Worm (Caenorhabditis elegans) whole organism, L4 larva: ENCODE data around the gene T04C12.7.
A peak's percentile ranks its signal among the peaks of the same experiment; 100 is the strongest.

ENCODE experiments used
- F10B5.3 ChIP-seq: sonication (generic microtip); optimal IDR thresholded peaks from 2 replicates; lab custom pipeline; 2016; ENCODE audit warnings: mild to moderate bottlenecking, missing genetic modification characterization, missing compliant biosample characterization
- F44E2.7 ChIP-seq: fragments of 200-800 bp; sonication (Bioruptor generic); IDR thresholded peaks from 2 replicates; pipeline ENCODE4 v2.1.2; 2022; ENCODE audit warnings: missing genetic modification characterization, missing compliant biosample characterization
- F49E8.2 ChIP-seq: sonication (generic microtip); optimal IDR thresholded peaks from 2 replicates; lab custom pipeline; 2016; ENCODE audit warnings: missing compliant biosample characterization, mild to moderate bottlenecking, missing genetic modification characterization, borderline replicate concordance
- T20F7.1 ChIP-seq: fragments of 200-800 bp; sonication (Bioruptor generic); optimal IDR thresholded peaks from 2 replicates; lab custom pipeline; 2018; ENCODE audit warnings: mild to moderate bottlenecking, missing genetic modification characterization, missing compliant biosample characterization
- ZK337.2 ChIP-seq: fragments of 200-800 bp; sonication (Bioruptor generic); IDR thresholded peaks from 2 replicates; pipeline ENCODE4 v1.3.6; 2022; ENCODE audit warnings: missing genetic modification reagents, missing genetic modification characterization, missing compliant biosample characterization
- aha-1 ChIP-seq: fragments of 150-350 bp; peaks from one replicate; lab custom pipeline; 2014; ENCODE audit warnings: missing biosample characterization, missing genetic modification characterization
- arid-1 ChIP-seq: fragments of 200-800 bp; sonication (Bioruptor generic); conservative IDR thresholded peaks from 2 replicates; pipeline ENCODE4 v1.3.6; 2022; ENCODE audit warnings: missing genetic modification reagents, missing genetic modification characterization, missing compliant biosample characterization
- daf-16 ChIP-seq, 3 experiments: sonication (generic microtip); optimal IDR thresholded peaks; 2 replicates each; lab custom pipeline; 2016 to 2017; ENCODE audit warnings: missing genetic modification characterization in 3 of 3, missing genetic modification reagents in 3 of 3, mild to moderate bottlenecking in 2 of 3, missing compliant biosample characterization in 2 of 3, missing biosample characterization in 1 of 3, moderate library complexity in 1 of 3
- dmd-9 ChIP-seq: fragments of 200-800 bp; sonication (Bioruptor generic); IDR thresholded peaks from 2 replicates; pipeline ENCODE4 v1.3.6; 2022; ENCODE audit warnings: missing genetic modification reagents, missing genetic modification characterization, missing compliant biosample characterization
- dpl-1 ChIP-seq: fragments of 150-350 bp; optimal IDR thresholded peaks from 2 replicates; lab custom pipeline; 2014; ENCODE audit warnings: missing biosample characterization, missing genetic modification reagents, missing genetic modification characterization
- duxl-1 ChIP-seq: sonication (generic microtip); optimal IDR thresholded peaks from 2 replicates; lab custom pipeline; 2016; ENCODE audit warnings: mild to moderate bottlenecking, missing genetic modification characterization, moderate library complexity, missing compliant biosample characterization; ENCODE audit not compliant: poor library complexity
- dve-1 ChIP-seq: sonication (generic microtip); optimal IDR thresholded peaks from 2 replicates; lab custom pipeline; 2017; ENCODE audit warnings: antibody characterized with exemption, mild to moderate bottlenecking, missing genetic modification characterization, missing compliant biosample characterization; ENCODE audit not compliant: insufficient read depth
- hif-1 ChIP-seq, 2 experiments: sonication (generic microtip); optimal IDR thresholded peaks; 2 replicates each; lab custom pipeline; 2016 to 2017; ENCODE audit warnings: missing compliant biosample characterization in 2 of 2, missing genetic modification characterization in 2 of 2, missing genetic modification reagents in 2 of 2, missing genotype in 2 of 2, mild to moderate bottlenecking in 1 of 2
- hlh-11 ChIP-seq: fragments of 200-800 bp; sonication (Bioruptor generic); optimal IDR thresholded peaks from 2 replicates; lab custom pipeline; 2018; ENCODE audit warnings: mild to moderate bottlenecking, missing genetic modification characterization, missing compliant biosample characterization
- hlh-30 ChIP-seq: sonication (generic microtip); optimal IDR thresholded peaks from 2 replicates; lab custom pipeline; 2017; ENCODE audit warnings: antibody characterized with exemption, mild to moderate bottlenecking, missing genetic modification characterization, missing compliant biosample characterization; ENCODE audit not compliant: insufficient read depth
- jun-1 ChIP-seq: fragments of 150-350 bp; optimal IDR thresholded peaks from 2 replicates; lab custom pipeline; 2014; ENCODE audit warnings: missing biosample characterization, missing genetic modification reagents, missing genetic modification characterization
- lin-13 ChIP-seq: fragments of 150-350 bp; optimal IDR thresholded peaks from 2 replicates; lab custom pipeline; 2014; ENCODE audit warnings: missing biosample characterization, missing genetic modification reagents, missing genetic modification characterization
- lin-15B ChIP-seq: fragments of 150-350 bp; sonication (generic microtip); optimal IDR thresholded peaks from 3 replicates; lab custom pipeline; 2014; ENCODE audit warnings: missing biosample characterization, missing genetic modification characterization
- lin-29 ChIP-seq: fragments of 200-800 bp; sonication (Bioruptor generic); IDR thresholded peaks from 2 replicates; pipeline ENCODE4 v1.3.6; 2022; ENCODE audit warnings: missing genetic modification reagents, missing genetic modification characterization, missing compliant biosample characterization
- lin-38 ChIP-seq: fragments of 200-800 bp; sonication (Bioruptor generic); IDR thresholded peaks from 2 replicates; pipeline ENCODE4 v1.3.6; 2022; ENCODE audit warnings: missing genetic modification reagents, missing genetic modification characterization, missing compliant biosample characterization
- lsy-2 ChIP-seq, 2 experiments: fragments of 150-350 bp in 1 of 2; sonication (generic microtip) in 1 of 2; optimal IDR thresholded peaks; 2 replicates each; lab custom pipeline; 2014 to 2017; ENCODE audit warnings: missing biosample characterization in 2 of 2, missing genetic modification characterization in 2 of 2
- madf-9 ChIP-seq: fragments of 200-800 bp; sonication (Bioruptor generic); conservative IDR thresholded peaks from 2 replicates; pipeline ENCODE4 v1.3.6; 2022; ENCODE audit warnings: missing genetic modification reagents, missing genetic modification characterization, missing compliant biosample characterization
- mep-1 ChIP-seq: fragments of 150-350 bp; sonication (generic microtip); optimal IDR thresholded peaks from 3 replicates; lab custom pipeline; 2014; ENCODE audit warnings: missing biosample characterization, missing genetic modification characterization
- mes-2 ChIP-seq: sonication (generic microtip); optimal IDR thresholded peaks from 2 replicates; lab custom pipeline; 2016; ENCODE audit warnings: missing genotype, mild to moderate bottlenecking, missing genetic modification characterization, missing compliant biosample characterization; ENCODE audit not compliant: poor library complexity, severe bottlenecking
- mxl-3 ChIP-seq: fragments of 200-800 bp; sonication (Bioruptor generic); optimal IDR thresholded peaks from 2 replicates; lab custom pipeline; 2018; ENCODE audit warnings: mild to moderate bottlenecking, missing genetic modification characterization, missing compliant biosample characterization
- nhr-102 ChIP-seq: sonication (generic microtip); optimal IDR thresholded peaks from 2 replicates; lab custom pipeline; 2016; ENCODE audit warnings: mild to moderate bottlenecking, missing genetic modification characterization, moderate library complexity, missing compliant biosample characterization
- nhr-25 ChIP-seq: sonication (generic microtip); optimal IDR thresholded peaks from 2 replicates; lab custom pipeline; 2017; ENCODE audit warnings: missing genetic modification characterization, mild to moderate bottlenecking, missing compliant biosample characterization, antibody characterized with exemption, moderate library complexity, borderline replicate concordance; ENCODE audit not compliant: insufficient read depth
- nhr-28 ChIP-seq: fragments of 150-350 bp; optimal IDR thresholded peaks from 2 replicates; lab custom pipeline; 2014; ENCODE audit warnings: missing biosample characterization, missing genetic modification characterization
- nhr-42 ChIP-seq: fragments of 200-800 bp; sonication (Bioruptor generic); IDR thresholded peaks from 2 replicates; pipeline ENCODE4 v1.3.6; 2022; ENCODE audit warnings: missing genetic modification characterization, missing compliant biosample characterization
- nhr-48 ChIP-seq: sonication (generic microtip); optimal IDR thresholded peaks from 2 replicates; lab custom pipeline; 2016; ENCODE audit warnings: mild to moderate bottlenecking, missing genetic modification characterization, missing compliant biosample characterization
- nhr-6 ChIP-seq: fragments of 150-350 bp; optimal IDR thresholded peaks from 2 replicates; lab custom pipeline; 2014; ENCODE audit warnings: missing biosample characterization, missing genetic modification characterization
- rbr-2 ChIP-seq: sonication (generic microtip); optimal IDR thresholded peaks from 2 replicates; lab custom pipeline; 2016; ENCODE audit warnings: missing genotype, missing genetic modification characterization, missing compliant biosample characterization
- snpc-1.2 ChIP-seq: fragments of 200-800 bp; sonication (Bioruptor generic); IDR thresholded peaks from 2 replicates; pipeline ENCODE4 v1.3.6; 2022; ENCODE audit warnings: missing genetic modification reagents, missing genetic modification characterization, missing compliant biosample characterization
- spr-1 ChIP-seq: sonication (generic microtip); optimal IDR thresholded peaks from 2 replicates; lab custom pipeline; 2016; ENCODE audit warnings: mild to moderate bottlenecking, missing genetic modification characterization, missing compliant biosample characterization
- unc-130 ChIP-seq: sonication (generic microtip); optimal IDR thresholded peaks from 2 replicates; lab custom pipeline; 2016; ENCODE audit warnings: missing genetic modification reagents, missing genetic modification characterization, missing compliant biosample characterization
- unc-62 ChIP-seq, 3 experiments: fragments of 150-350 bp in 1 of 3; sonication (generic microtip); optimal IDR thresholded peaks in 2 of 3; peaks in 1 of 3; 1 replicate in 1 of 3; 2 replicates in 2 of 3; lab custom pipeline; 2014 to 2017; ENCODE audit warnings: missing biosample characterization in 3 of 3, missing genetic modification characterization in 3 of 3, missing genetic modification reagents in 3 of 3, missing genotype in 1 of 3
- zfp-3 ChIP-seq: fragments of 200-800 bp; sonication (Bioruptor generic); conservative IDR thresholded peaks from 2 replicates; pipeline ENCODE4 v1.3.6; 2022; ENCODE audit warnings: missing genetic modification reagents, missing genetic modification characterization, missing compliant biosample characterization

Gene T04C12.7

DNA sequence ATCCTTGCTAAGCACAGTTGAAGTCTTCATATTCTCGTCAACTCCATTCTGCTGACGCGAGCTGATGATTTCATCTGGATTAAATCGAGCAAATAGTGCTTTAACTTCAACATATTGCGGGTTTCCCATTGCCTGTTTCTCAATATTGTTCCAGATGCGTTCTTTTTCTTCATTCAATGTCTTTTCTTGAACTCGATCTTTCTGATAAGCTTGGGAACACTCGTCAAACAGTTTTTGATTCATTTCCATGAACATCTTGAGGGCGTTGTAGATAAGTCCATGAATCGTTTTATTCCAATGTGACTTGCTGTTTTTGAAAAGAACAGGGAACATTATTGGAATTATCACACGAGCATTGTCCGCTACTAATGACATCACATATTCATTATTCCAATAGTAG lies 26.2 kb upstream of the T04C12.7 start:
- TF ChIP-seq snpc-1.2 (GFP tag; lab: Robert Waterston, UW) = no peak
- peak in 1 of 2 experiments; percentile 60 for TF ChIP-seq unc-62 (GFP tag; optimal IDR thresholded peaks at IDR 0.05 in 1 of 2; lab: Kevin White, UChicago)
- no peak for TF ChIP-seq unc-62 (tag; optimal IDR thresholded peaks at IDR 0.05; lab: Kevin White, UChicago)
- no peak for TF ChIP-seq nhr-48 (tag; lab: Kevin White, UChicago)
- peak; percentile 92 for TF ChIP-seq aha-1
- no peak for TF ChIP-seq nhr-25 (tag; lab: Kevin White, UChicago)
- no peak for TF ChIP-seq jun-1
- TF ChIP-seq lin-13 = no peak

DNA sequence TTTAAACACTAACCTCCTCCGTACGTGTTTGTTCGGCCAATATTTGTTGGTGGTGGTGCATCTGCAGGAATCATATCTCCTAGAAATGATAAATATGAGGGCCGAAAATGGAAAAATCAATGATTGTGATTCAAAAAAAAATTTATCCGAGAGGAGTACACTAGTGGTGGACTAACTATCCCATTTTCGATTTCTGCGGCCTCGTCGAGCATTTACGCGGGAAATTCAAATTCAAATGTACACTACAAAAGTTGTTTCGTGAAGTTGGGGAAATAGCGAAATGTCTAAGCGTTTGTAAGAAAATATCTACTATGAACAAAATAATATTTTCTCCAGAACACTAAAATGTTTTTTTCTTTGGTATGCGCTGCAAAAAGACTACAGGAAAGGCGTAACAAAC lies 24.6 kb upstream of the T04C12.7 start:
- no peak for TF ChIP-seq arid-1 (GFP tag; lab: Robert Waterston, UW)
- no peak for TF ChIP-seq nhr-25 (tag; lab: Kevin White, UChicago)
- peak; percentile 68 for TF ChIP-seq duxl-1 (tag; lab: Kevin White, UChicago)
- peak; percentile 97 for TF ChIP-seq mes-2 (tag; lab: Kevin White, UChicago)
- TF ChIP-seq nhr-42 (GFP tag; lab: Robert Waterston, UW) = no peak
- 0 out of 2 replicates have a peak, but pooled peaks have one; percentile 17 for TF ChIP-seq madf-9 (GFP tag; lab: Robert Waterston, UW)
- peak; percentile 42 for TF ChIP-seq dve-1 (tag; lab: Kevin White, UChicago)
- TF ChIP-seq F44E2.7 (GFP tag; lab: Robert Waterston, UW) = no peak
- TF ChIP-seq hif-1 (tag; optimal IDR thresholded peaks at IDR 0.05; lab: Kevin White, UChicago) = peak in 1 of 2 experiments; percentile 82
- TF ChIP-seq spr-1 (tag; lab: Kevin White, UChicago) = peak; percentile 41
- TF ChIP-seq lin-38 = peak; percentile 69
- no peak for TF ChIP-seq nhr-102 (tag; lab: Kevin White, UChicago)
- 0 out of 2 replicates have a peak, but pooled peaks have one; percentile 49 for TF ChIP-seq zfp-3 (GFP tag; lab: Robert Waterston, UW)
- TF ChIP-seq T20F7.1 (GFP tag; lab: Kevin White, UChicago) = peak; percentile 42
- TF ChIP-seq F10B5.3 (tag; lab: Kevin White, UChicago) = no peak
- peak; percentile 33 for TF ChIP-seq nhr-28 (tag; lab: Kevin White, UChicago)
- TF ChIP-seq hlh-11 (tag; lab: Kevin White, UChicago) = peak; percentile 2
- peak; percentile 88 for TF ChIP-seq unc-130 (GFP tag; lab: Kevin White, UChicago)
- no peak for TF ChIP-seq daf-16 (GFP tag; optimal IDR thresholded peaks at IDR 0.05; lab: Kevin White, UChicago)
- peak; percentile 29 for TF ChIP-seq daf-16 (tag; optimal IDR thresholded peaks at IDR 0.05; lab: Kevin White, UChicago)
- TF ChIP-seq dmd-9 (GFP tag; lab: Robert Waterston, UW) = peak; percentile 69
- TF ChIP-seq F49E8.2 = peak; percentile 27
- no peak for TF ChIP-seq lin-29 (GFP tag; lab: Robert Waterston, UW)
- peak; percentile 24 for TF ChIP-seq mep-1
- peak; percentile 95 for TF ChIP-seq dpl-1 (GFP tag; lab: Kevin White, UChicago)
- TF ChIP-seq lin-15B (tag; lab: Kevin White, UChicago) = no peak
- peak; percentile 39 for TF ChIP-seq rbr-2 (tag; lab: Kevin White, UChicago)
- TF ChIP-seq mxl-3 (GFP tag; lab: Kevin White, UChicago) = peak; percentile 6
- TF ChIP-seq ZK337.2 = 0 out of 2 replicates have a peak, but pooled peaks have one; percentile 53
- TF ChIP-seq hlh-30 = peak; percentile 14
- peak in 1 of 2 experiments; percentile 70 for TF ChIP-seq lsy-2 (tag; optimal IDR thresholded peaks at IDR 0.05; lab: Kevin White, UChicago)
- TF ChIP-seq nhr-6 (tag; lab: Kevin White, UChicago) = peak; percentile 46
